Worm (Caenorhabditis elegans) whole organism, L1 larva: ENCODE results near the gene med-2.

Source experiments
- C04F5.9 ChIP-seq: sonication (generic microtip); optimal IDR thresholded peaks from 2 replicates; lab custom pipeline; 2016; ENCODE audit warnings: missing genetic modification characterization, missing compliant biosample characterization
- alr-1 ChIP-seq: fragments of 200-800 bp; sonication (Bioruptor generic); optimal IDR thresholded peaks from 2 replicates; lab custom pipeline; 2018; ENCODE audit warnings: borderline replicate concordance, mild to moderate bottlenecking, missing genetic modification characterization, missing compliant biosample characterization
- aly-2 ChIP-seq: fragments of 150-350 bp; optimal IDR thresholded peaks from 2 replicates; lab custom pipeline; 2014; ENCODE audit warnings: missing biosample characterization, missing genetic modification characterization
- ama-1 ChIP-seq: fragments of 150-350 bp; optimal IDR thresholded peaks from 2 replicates; lab custom pipeline; 2014
- ceh-63 ChIP-seq: fragments of 200-800 bp; sonication (Bioruptor generic); optimal IDR thresholded peaks from 2 replicates; lab custom pipeline; 2018; ENCODE audit warnings: mild to moderate bottlenecking, missing genetic modification characterization, missing compliant biosample characterization
- ceh-8 ChIP-seq: fragments of 200-800 bp; sonication (Bioruptor generic); optimal IDR thresholded peaks from 2 replicates; lab custom pipeline; 2018; ENCODE audit warnings: mild to moderate bottlenecking, missing genetic modification characterization, moderate library complexity, missing compliant biosample characterization
- ceh-82 ChIP-seq, 3 experiments: fragments of 150-350 bp in 1 of 3; sonication (generic microtip) in 2 of 3; optimal IDR thresholded peaks; 2 replicates each; lab custom pipeline; 2014 to 2017; ENCODE audit warnings: missing biosample characterization in 3 of 3, missing genetic modification characterization in 3 of 3
- dsc-1 ChIP-seq: sonication (generic microtip); optimal IDR thresholded peaks from 2 replicates; lab custom pipeline; 2016; ENCODE audit warnings: mild to moderate bottlenecking, missing genetic modification characterization, missing compliant biosample characterization
- efl-1 ChIP-seq, 4 experiments: fragments of 150-350 bp; optimal IDR thresholded peaks in 3 of 4; peaks in 1 of 4; 1 replicate in 1 of 4; 2 replicates in 3 of 4; lab custom pipeline; 2014; ENCODE audit warnings: missing biosample characterization in 2 of 4, missing genetic modification characterization in 2 of 4, missing genetic modification reagents in 2 of 4
- egl-13 ChIP-seq: sonication (generic microtip); optimal IDR thresholded peaks from 2 replicates; lab custom pipeline; 2016; ENCODE audit warnings: missing genotype, missing genetic modification reagents, missing genetic modification characterization, missing compliant biosample characterization
- ets-5 ChIP-seq: fragments of 200-800 bp; sonication (Bioruptor generic); IDR thresholded peaks from 2 replicates; pipeline ENCODE4 v1.3.6; 2022; ENCODE audit warnings: missing genetic modification characterization, missing compliant biosample characterization
- fkh-10 ChIP-seq: sonication (generic microtip); optimal IDR thresholded peaks from 2 replicates; lab custom pipeline; 2017; ENCODE audit warnings: missing biosample characterization, missing genetic modification reagents, missing genetic modification characterization
- fkh-4 ChIP-seq: sonication (generic microtip); optimal IDR thresholded peaks from 2 replicates; lab custom pipeline; 2016; ENCODE audit warnings: missing compliant biosample characterization, missing genetic modification characterization, borderline replicate concordance
- fkh-8 ChIP-seq: sonication (generic microtip); optimal IDR thresholded peaks from 2 replicates; lab custom pipeline; 2016; ENCODE audit warnings: mild to moderate bottlenecking, missing genetic modification characterization, missing compliant biosample characterization
- hlh-4 ChIP-seq: sonication (generic microtip); optimal IDR thresholded peaks from 2 replicates; lab custom pipeline; 2016; ENCODE audit warnings: mild to moderate bottlenecking, missing genetic modification characterization, missing compliant biosample characterization
- lin-13 ChIP-seq: fragments of 150-350 bp; optimal IDR thresholded peaks from 2 replicates; lab custom pipeline; 2014; ENCODE audit warnings: missing biosample characterization, missing genetic modification reagents, missing genetic modification characterization
- lin-14 ChIP-seq: fragments of 200-800 bp; sonication (Bioruptor generic); optimal IDR thresholded peaks from 2 replicates; lab custom pipeline; 2018; ENCODE audit warnings: mild to moderate bottlenecking, missing genetic modification characterization, moderate library complexity, missing compliant biosample characterization
- lin-35 ChIP-seq, 2 experiments: fragments of 150-350 bp; optimal IDR thresholded peaks; 2 replicates each; lab custom pipeline; 2014; ENCODE audit warnings: missing biosample characterization in 2 of 2, missing genetic modification characterization in 2 of 2, missing genetic modification reagents in 2 of 2
- lsy-2 ChIP-seq, 2 experiments: fragments of 150-350 bp; optimal IDR thresholded peaks; 2 replicates each; lab custom pipeline; 2014; ENCODE audit warnings: missing biosample characterization in 2 of 2, missing genetic modification characterization in 2 of 2
- mab-9 ChIP-seq: fragments of 200-800 bp; sonication (Bioruptor generic); IDR thresholded peaks from 2 replicates; pipeline ENCODE4 v1.3.6; 2022; ENCODE audit warnings: missing genetic modification reagents, missing genetic modification characterization, missing compliant biosample characterization
- mep-1 ChIP-seq: fragments of 150-350 bp; optimal IDR thresholded peaks from 2 replicates; lab custom pipeline; 2014; ENCODE audit warnings: missing biosample characterization, missing genetic modification characterization
- nhr-11 ChIP-seq: fragments of 150-350 bp; optimal IDR thresholded peaks from 2 replicates; lab custom pipeline; 2014; ENCODE audit warnings: missing biosample characterization, missing genetic modification characterization
- nhr-12 ChIP-seq: sonication (generic microtip); optimal IDR thresholded peaks from 2 replicates; lab custom pipeline; 2017; ENCODE audit warnings: missing biosample characterization, missing genetic modification characterization
- nhr-19 ChIP-seq: fragments of 200-800 bp; sonication (Bioruptor generic); conservative IDR thresholded peaks from 2 replicates; pipeline ENCODE4 v1.3.6; 2022; ENCODE audit warnings: missing genetic modification characterization, missing compliant biosample characterization
- nhr-20 ChIP-seq: sonication (generic microtip); optimal IDR thresholded peaks from 2 replicates; lab custom pipeline; 2016; ENCODE audit warnings: mild to moderate bottlenecking, missing genetic modification characterization, missing compliant biosample characterization
- nhr-28 ChIP-seq: fragments of 150-350 bp; optimal IDR thresholded peaks from 2 replicates; lab custom pipeline; 2014; ENCODE audit warnings: missing biosample characterization, missing genetic modification characterization
- nhr-47 ChIP-seq: sonication (generic microtip); optimal IDR thresholded peaks from 2 replicates; lab custom pipeline; 2016; ENCODE audit warnings: mild to moderate bottlenecking, missing genetic modification characterization, moderate library complexity, missing compliant biosample characterization
- nhr-71 ChIP-seq: sonication (generic microtip); optimal IDR thresholded peaks from 2 replicates; lab custom pipeline; 2016; ENCODE audit warnings: mild to moderate bottlenecking, missing genetic modification characterization, moderate library complexity, missing compliant biosample characterization
- pag-3 ChIP-seq: sonication (generic microtip); optimal IDR thresholded peaks from 2 replicates; lab custom pipeline; 2017; ENCODE audit warnings: missing genetic modification characterization, mild to moderate bottlenecking, missing compliant biosample characterization, antibody characterized with exemption, borderline replicate concordance; ENCODE audit not compliant: insufficient read depth
- pqm-1 ChIP-seq: sonication (generic microtip); optimal IDR thresholded peaks from 3 replicates; lab custom pipeline; 2017; ENCODE audit warnings: missing biosample characterization, missing genetic modification characterization
- rnt-1 ChIP-seq: sonication (generic microtip); optimal IDR thresholded peaks from 2 replicates; lab custom pipeline; 2016; ENCODE audit warnings: mild to moderate bottlenecking, missing genetic modification characterization, moderate library complexity, missing compliant biosample characterization
- snu-23 ChIP-seq: sonication (generic microtip); optimal IDR thresholded peaks from 2 replicates; lab custom pipeline; 2016; ENCODE audit warnings: missing genetic modification characterization, missing compliant biosample characterization
- sox-4 ChIP-seq: sonication (generic microtip); optimal IDR thresholded peaks from 2 replicates; lab custom pipeline; 2016; ENCODE audit warnings: missing genetic modification characterization, missing compliant biosample characterization
- sptf-1 ChIP-seq: fragments of 150-350 bp; optimal IDR thresholded peaks from 2 replicates; lab custom pipeline; 2014; ENCODE audit warnings: missing biosample characterization, missing genetic modification characterization
- swsn-7 ChIP-seq: sonication (generic microtip); optimal IDR thresholded peaks from 2 replicates; lab custom pipeline; 2016; ENCODE audit warnings: missing genetic modification characterization, missing compliant biosample characterization
- tbx-2 ChIP-seq: sonication (generic microtip); optimal IDR thresholded peaks from 2 replicates; lab custom pipeline; 2016; ENCODE audit warnings: missing genetic modification characterization, missing compliant biosample characterization
- unc-130 ChIP-seq: fragments of 150-350 bp; optimal IDR thresholded peaks from 2 replicates; lab custom pipeline; 2017; ENCODE audit warnings: missing biosample characterization, missing genetic modification characterization, inconsistent platforms
- unc-30 ChIP-seq: sonication (generic microtip); optimal IDR thresholded peaks from 2 replicates; lab custom pipeline; 2017; ENCODE audit warnings: missing biosample characterization, missing genetic modification characterization
- unc-98 ChIP-seq: fragments of 200-800 bp; sonication (Bioruptor generic); IDR thresholded peaks from 2 replicates; pipeline ENCODE4 v1.3.6; 2022; ENCODE audit warnings: missing genetic modification characterization, missing compliant biosample characterization
- ztf-4 ChIP-seq: fragments of 150-350 bp; optimal IDR thresholded peaks from 2 replicates; lab custom pipeline; 2014; ENCODE audit warnings: missing biosample characterization, missing genetic modification characterization

med-2 gene

ce11 chrIII:6872534-6873150 is 11.7 kb upstream of the med-2 start, which contains the start of gene K04C2.3 (continued):
- TF ChIP-seq lin-13 (GFP tag; lab: Kevin White, UChicago) (no peak), rnt-1 (peak; percentile 26), tbx-2 (tag; lab: Kevin White, UChicago) (peak; percentile 6), nhr-19 (peak; percentile 15; the same call in 1 of the 2 replicates), fkh-10 (GFP tag; lab: Kevin White, UChicago) (no peak), nhr-20 (peak; percentile 6), sox-4 (tag; lab: Kevin White, UChicago) (no peak)

- peak; percentile 36 for TF ChIP-seq nhr-20
- TF ChIP-seq rnt-1, result peak; percentile 75
- no peak for TF ChIP-seq nhr-28 (tag; lab: Kevin White, UChicago)
- TF ChIP-seq ceh-63, result no peak
- peak; percentile 55 for TF ChIP-seq ama-1
- TF ChIP-seq fkh-10 (GFP tag; lab: Kevin White, UChicago), result no peak
- TF ChIP-seq ceh-82 (tag; optimal IDR thresholded peaks at IDR 0.05; lab: Kevin White, UChicago), result peak in 1 of 3 experiments; percentile 16
- no peak for TF ChIP-seq unc-130 (tag; lab: Kevin White, UChicago)
- TF ChIP-seq unc-30 (tag; lab: Kevin White, UChicago), result no peak
- no peak for TF ChIP-seq fkh-4
- peak; percentile 42 for TF ChIP-seq ztf-4 (tag; lab: Kevin White, UChicago)
- no peak for TF ChIP-seq mab-9 (GFP tag; lab: Robert Waterston, UW)
- peak; percentile 5 for TF ChIP-seq dsc-1 (tag; lab: Kevin White, UChicago)
- TF ChIP-seq ets-5 (GFP tag; lab: Robert Waterston, UW), result no peak
- TF ChIP-seq lin-14 (GFP tag; lab: Kevin White, UChicago), result peak; percentile 81
- TF ChIP-seq mep-1 (tag; lab: Kevin White, UChicago), result no peak
- TF ChIP-seq unc-98, result no peak
- peak; percentile 60 for TF ChIP-seq snu-23 (GFP tag; lab: Kevin White, UChicago)
- peak; percentile 77 for TF ChIP-seq nhr-71 (tag; lab: Kevin White, UChicago)
- TF ChIP-seq nhr-12, result no peak
- TF ChIP-seq fkh-8, result peak; percentile 32
- peak in 1 of 2 experiments; percentile 31 for TF ChIP-seq efl-1 (optimal IDR thresholded peaks at IDR 0.05; lab: Kevin White, UChicago)
- peak in 1 of 2 experiments; percentile 91 for TF ChIP-seq efl-1 (GFP tag; optimal IDR thresholded peaks at IDR 0.05 in 1 of 2; lab: Kevin White, UChicago)
- peak; percentile 34 to 59 for TF ChIP-seq lsy-2 (tag; optimal IDR thresholded peaks at IDR 0.05; lab: Kevin White, UChicago)
- TF ChIP-seq nhr-47 (tag; lab: Kevin White, UChicago), result peak; percentile 50
- TF ChIP-seq tbx-2 (tag; lab: Kevin White, UChicago), result peak; percentile 4
- TF ChIP-seq nhr-11, result peak; percentile 50
- TF ChIP-seq swsn-7 (tag; lab: Kevin White, UChicago), result peak; percentile 6
Measured at ce11 chrIII:6873724-6874123, 10.6 kb upstream of the med-2 start.

DNA sequence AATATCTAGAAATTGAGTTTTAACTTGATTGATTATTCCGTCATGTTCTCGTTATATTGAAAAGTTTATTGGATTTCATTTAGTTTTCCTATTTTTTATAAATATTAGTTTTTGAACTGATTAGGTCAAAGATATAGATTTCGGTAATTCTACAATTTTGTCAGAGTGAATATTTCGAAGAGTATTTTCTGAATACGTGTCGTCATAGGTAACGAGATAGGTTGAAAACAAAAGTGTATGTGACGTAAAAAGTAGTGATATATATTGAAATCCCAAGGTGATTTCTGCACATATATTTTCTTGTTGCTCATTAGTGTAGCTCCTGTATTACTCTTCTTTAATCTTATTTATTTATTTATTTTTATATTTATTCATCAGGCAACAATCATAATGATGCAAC is 3.5 kb upstream of the med-2 start, which contains the start of gene K04C2.7:
Gene K04C2.7 (plus strand): TSS at position 301 of the 400 bp plus-strand sequence.
- TF ChIP-seq swsn-7 (tag; lab: Kevin White, UChicago), result no peak
- TF ChIP-seq alr-1, result no peak
- no peak for TF ChIP-seq unc-30 (tag; lab: Kevin White, UChicago)
- no peak for TF ChIP-seq lin-35 (GFP tag; optimal IDR thresholded peaks at IDR 0.05; lab: Kevin White, UChicago)
- TF ChIP-seq pag-3, result no peak
- peak; percentile 49 for TF ChIP-seq fkh-8
- TF ChIP-seq unc-98, result no peak
- TF ChIP-seq nhr-47 (tag; lab: Kevin White, UChicago), result peak; percentile 4
- TF ChIP-seq ceh-8 (GFP tag; lab: Kevin White, UChicago), result peak; percentile 3
- TF ChIP-seq nhr-71 (tag; lab: Kevin White, UChicago), result peak; percentile 9
- no peak for TF ChIP-seq pqm-1 (tag; lab: Kevin White, UChicago)
- no peak for TF ChIP-seq hlh-4 (tag; lab: Kevin White, UChicago)
- no peak for TF ChIP-seq efl-1 (optimal IDR thresholded peaks at IDR 0.05; lab: Kevin White, UChicago)
- no peak for TF ChIP-seq efl-1 (GFP tag; optimal IDR thresholded peaks at IDR 0.05 in 1 of 2; lab: Kevin White, UChicago)
- TF ChIP-seq aly-2, result no peak
- TF ChIP-seq C04F5.9, result no peak
- TF ChIP-seq nhr-11, result no peak
- no peak for TF ChIP-seq ama-1
- TF ChIP-seq sox-4 (tag; lab: Kevin White, UChicago), result no peak
- peak; percentile 2 for TF ChIP-seq dsc-1 (tag; lab: Kevin White, UChicago)
- no peak for TF ChIP-seq egl-13 (tag; lab: Kevin White, UChicago)
- TF ChIP-seq fkh-4, result no peak
- no peak for TF ChIP-seq nhr-20
- no peak for TF ChIP-seq lin-13 (GFP tag; lab: Kevin White, UChicago)
- TF ChIP-seq ceh-63, result no peak
- TF ChIP-seq sptf-1 (tag; lab: Kevin White, UChicago), result no peak
- TF ChIP-seq, all 84 proteins: peak for 5
